Worm (Caenorhabditis elegans): ENCODE results near the gene nep-1.

- TF ChIP-seq ztf-11 (tag; optimal IDR thresholded peaks at IDR 0.05) = no peak
- no peak for TF ChIP-seq nhr-76 (tag; optimal IDR thresholded peaks at IDR 0.05)
- TF ChIP-seq nhr-12 (tag; optimal IDR thresholded peaks at IDR 0.05) = no peak
- TF ChIP-seq zag-1 (tag; optimal IDR thresholded peaks at IDR 0.05) = no peak
- no peak for TF ChIP-seq R02D3.7 (tag; optimal IDR thresholded peaks at IDR 0.05)
- no peak for TF ChIP-seq jun-1 (tag; optimal IDR thresholded peaks at IDR 0.05)
- TF ChIP-seq nhr-11 (tag; optimal IDR thresholded peaks at IDR 0.05) = no peak
- TF ChIP-seq nhr-67 (tag; optimal IDR thresholded peaks at IDR 0.05) = no peak
Observed at ce11 chrII:11629957-11630356, 27.0 kb downstream of the nep-1 start.

Data from whole organism, L3 larva.